Worm (Caenorhabditis elegans) whole organism, L2 larva: ENCODE measurements around the gene F49C12.1.

ENCODE experiments used
- blmp-1 ChIP-seq: sonication (generic microtip); optimal IDR thresholded peaks from 2 replicates; lab custom pipeline; 2017; ENCODE audit warnings: missing genetic modification characterization, mild to moderate bottlenecking, missing compliant biosample characterization, antibody characterized with exemption, moderate library complexity; ENCODE audit not compliant: insufficient read depth
- crh-2 ChIP-seq: sonication (generic microtip); optimal IDR thresholded peaks from 2 replicates; lab custom pipeline; 2017; ENCODE audit warnings: missing biosample characterization, missing genetic modification characterization
- dmd-4 ChIP-seq: sonication (generic microtip); optimal IDR thresholded peaks from 2 replicates; lab custom pipeline; 2017; ENCODE audit warnings: missing biosample characterization, missing genetic modification characterization
- elt-3 ChIP-seq: sonication (generic microtip); optimal IDR thresholded peaks from 2 replicates; lab custom pipeline; 2017; ENCODE audit warnings: missing biosample characterization, missing genetic modification characterization
- lsy-2 ChIP-seq, 2 experiments: fragments of 150-350 bp in 1 of 2; sonication (generic microtip) in 1 of 2; optimal IDR thresholded peaks; 2 replicates each; lab custom pipeline; 2014 to 2017; ENCODE audit warnings: missing biosample characterization in 2 of 2, missing genetic modification characterization in 2 of 2
- nhr-23 ChIP-seq: fragments of 150-350 bp; optimal IDR thresholded peaks from 2 replicates; lab custom pipeline; 2014; ENCODE audit warnings: missing biosample characterization, missing genetic modification reagents, missing genetic modification characterization
- nhr-237 ChIP-seq: fragments of 150-350 bp; optimal IDR thresholded peaks from 2 replicates; lab custom pipeline; 2014; ENCODE audit warnings: missing biosample characterization, missing genetic modification characterization
- snpc-4 ChIP-seq: fragments of 150-350 bp; optimal IDR thresholded peaks from 2 replicates; lab custom pipeline; 2014; ENCODE audit warnings: missing biosample characterization, missing genetic modification characterization
- unc-55 ChIP-seq: fragments of 150-350 bp; sonication (generic microtip); optimal IDR thresholded peaks from 3 replicates; lab custom pipeline; 2014; ENCODE audit warnings: missing biosample characterization, missing genetic modification reagents, missing genetic modification characterization
- ztf-1 ChIP-seq: fragments of 200-800 bp; sonication (Bioruptor generic); conservative IDR thresholded peaks from 2 replicates; pipeline ENCODE4 v1.3.6; 2022; ENCODE audit warnings: missing genetic modification characterization, missing compliant biosample characterization
- ztf-11 ChIP-seq: sonication (generic microtip); optimal IDR thresholded peaks from 2 replicates; lab custom pipeline; 2017; ENCODE audit warnings: missing biosample characterization, missing genetic modification characterization

DNA sequence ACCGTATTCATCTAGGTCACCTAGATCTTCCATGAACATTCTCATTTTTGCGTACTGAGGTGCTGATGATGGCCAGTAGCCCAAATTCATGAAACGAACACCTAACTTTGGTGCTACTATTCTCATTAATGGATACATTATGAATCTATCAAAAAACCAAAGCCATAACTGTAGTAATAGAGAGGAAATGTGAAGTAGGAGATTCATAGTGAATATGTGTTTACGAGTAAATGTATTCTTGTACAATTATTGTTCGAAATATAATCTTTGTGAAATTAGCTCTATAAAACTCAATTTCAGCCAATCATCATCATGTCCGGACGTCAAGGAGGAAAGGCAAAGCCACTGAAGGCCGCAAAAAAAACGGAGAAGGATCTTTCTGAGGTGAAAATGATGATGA lies 22.9 kb upstream of the F49C12.1 start, which contains the start of the genes F49C12.11 and nemt-1:
- no peak for TF ChIP-seq unc-55
- no peak for TF ChIP-seq nhr-23
- no peak for TF ChIP-seq dmd-4 (tag; lab: Kevin White, UChicago)
- no peak for TF ChIP-seq nhr-237
- TF ChIP-seq snpc-4 (tag; lab: Kevin White, UChicago), result no peak
- no peak for TF ChIP-seq ztf-1 (GFP tag; lab: Robert Waterston, UW)
- TF ChIP-seq blmp-1 (tag; lab: Kevin White, UChicago), result no peak
- no peak for TF ChIP-seq crh-2
- no peak for TF ChIP-seq elt-3 (tag; lab: Kevin White, UChicago)
- no peak for TF ChIP-seq ztf-11 (tag; lab: Kevin White, UChicago)
- TF ChIP-seq lsy-2 (tag; optimal IDR thresholded peaks at IDR 0.05; lab: Kevin White, UChicago), result no peak
